Fruit fly (Drosophila melanogaster) whole organism, embryonic: ENCODE results near the gene CG44088.

Experiments used
- Aef1 ChIP-seq: fragments of 200-800 bp; sonication (Bioruptor generic); IDR thresholded peaks from 3 replicates; pipeline ENCODE4 v1.3.6; 2022; ENCODE audit warnings: missing biosample characterization, missing genetic modification characterization
- CG10274 ChIP-seq: fragments of 200-800 bp; sonication (Bioruptor generic); optimal IDR thresholded peaks from 3 replicates; lab custom pipeline; 2017; ENCODE audit warnings: missing biosample characterization, mild to moderate bottlenecking, missing genetic modification characterization
- CG12299 ChIP-seq: fragments of 200-800 bp; sonication (Bioruptor generic); optimal IDR thresholded peaks from 2 replicates; lab custom pipeline; 2018; ENCODE audit warnings: missing biosample characterization, mild to moderate bottlenecking, missing genetic modification characterization
- CG12659 ChIP-seq: fragments of 200-800 bp; sonication (Bioruptor generic); optimal IDR thresholded peaks from 3 replicates; lab custom pipeline; 2017; ENCODE audit warnings: mild to moderate bottlenecking, missing biosample characterization, missing genetic modification reagents, missing genetic modification characterization
- CG13287 ChIP-seq: fragments of 200-800 bp; sonication (Bioruptor generic); IDR thresholded peaks from 2 replicates; pipeline ENCODE4 v1.3.6; 2022; ENCODE audit warnings: missing biosample characterization, missing genetic modification characterization; ENCODE audit not compliant: partially characterized antibody
- CG1603 ChIP-seq: fragments of 200-800 bp; sonication (Bioruptor generic); optimal IDR thresholded peaks from 2 replicates; lab custom pipeline; 2019; ENCODE audit warnings: missing biosample characterization, mild to moderate bottlenecking, missing genetic modification characterization, moderate library complexity
- CG1647 ChIP-seq: fragments of 200-800 bp; sonication (Bioruptor generic); optimal IDR thresholded peaks from 3 replicates; lab custom pipeline; 2016; ENCODE audit warnings: missing biosample characterization, missing genetic modification characterization
- CG16863 ChIP-seq: fragments of 200-800 bp; sonication (Bioruptor generic); optimal IDR thresholded peaks from 3 replicates; lab custom pipeline; 2016; ENCODE audit warnings: missing biosample characterization, missing genetic modification characterization
- CG17612 ChIP-seq: fragments of 200-800 bp; sonication (Bioruptor generic); IDR thresholded peaks from 2 replicates; pipeline ENCODE4 v1.3.6; 2022; ENCODE audit warnings: missing biosample characterization, missing genetic modification characterization
- CG18599 ChIP-seq: fragments of 200-800 bp; sonication (Bioruptor generic); optimal IDR thresholded peaks from 3 replicates; lab custom pipeline; 2017; ENCODE audit warnings: missing biosample characterization, missing genetic modification characterization, mild to moderate bottlenecking, moderate library complexity, missing genetic modification reagents
- CG32767 ChIP-seq: fragments of 200-800 bp; sonication (Bioruptor generic); IDR thresholded peaks from 2 replicates; pipeline ENCODE4 v1.3.6; 2022; ENCODE audit warnings: missing biosample characterization, missing genetic modification characterization
- CG32772 ChIP-seq: fragments of 200-800 bp; sonication (Bioruptor generic); IDR thresholded peaks from 2 replicates; pipeline ENCODE4 v1.3.6; 2022; ENCODE audit warnings: missing biosample characterization, missing genetic modification characterization
- CG3726 ChIP-seq: fragments of 200-800 bp; sonication (Bioruptor generic); IDR thresholded peaks from 3 replicates; pipeline ENCODE4, ENCODE4 v1.3.6; 2022; ENCODE audit warnings: missing biosample characterization, missing genetic modification characterization
- CG6791 ChIP-seq: fragments of 200-800 bp; sonication (Bioruptor generic); IDR thresholded peaks from 3 replicates; pipeline ENCODE4 v1.3.6; 2022; ENCODE audit warnings: missing biosample characterization, missing genetic modification characterization; ENCODE audit not compliant: partially characterized antibody
- CG6813 ChIP-seq: fragments of 200-800 bp; sonication (Bioruptor generic); optimal IDR thresholded peaks from 2 replicates; lab custom pipeline; 2017; ENCODE audit warnings: missing biosample characterization, missing genetic modification characterization, mild to moderate bottlenecking, moderate library complexity, missing genetic modification reagents
- CG8290 ChIP-seq, 3 experiments: fragments of 200-800 bp; sonication (Bioruptor generic); optimal IDR thresholded peaks; 2 replicates each; lab custom pipeline; 2016 to 2019; ENCODE audit warnings: missing biosample characterization in 3 of 3, missing genetic modification characterization in 3 of 3, mild to moderate bottlenecking in 2 of 3, moderate library complexity in 1 of 3
- CG8765 ChIP-seq: fragments of 200-800 bp; sonication (Bioruptor generic); IDR thresholded peaks from 2 replicates; pipeline ENCODE4 v1.3.6; 2022; ENCODE audit warnings: missing biosample characterization, missing genetic modification characterization
- CG9215 ChIP-seq: fragments of 200-800 bp; sonication (Bioruptor generic); IDR thresholded peaks from 2 replicates; pipeline ENCODE4 v1.3.6; 2022; ENCODE audit warnings: missing biosample characterization, missing genetic modification characterization
- CG9932 ChIP-seq: fragments of 200-800 bp; sonication (Bioruptor generic); IDR thresholded peaks from 2 replicates; pipeline ENCODE4 v1.3.6; 2022; ENCODE audit warnings: missing biosample characterization, missing genetic modification characterization
- Dad ChIP-seq: fragments of 200-800 bp; sonication (Bioruptor generic); optimal IDR thresholded peaks from 3 replicates; lab custom pipeline; 2016; ENCODE audit warnings: missing biosample characterization, missing genetic modification characterization
- E2f2 ChIP-seq: fragments of 200-800 bp; sonication (Bioruptor generic); IDR thresholded peaks from 2 replicates; pipeline ENCODE4 v1.3.6; 2022; ENCODE audit warnings: missing biosample characterization, missing genetic modification characterization
- Eip74EF ChIP-seq, 2 experiments: fragments of 200-800 bp in 1 of 2; fragments of >200 bp in 1 of 2; sonication (Bioruptor generic) in 1 of 2; optimal IDR thresholded peaks; 2 replicates each; lab custom pipeline; 2017 to 2019; ENCODE audit warnings: missing biosample characterization in 2 of 2, missing genetic modification characterization in 2 of 2, mild to moderate bottlenecking in 1 of 2, moderate library complexity in 1 of 2
- Ets97D ChIP-seq: fragments of 200-800 bp; sonication (Bioruptor generic); optimal IDR thresholded peaks from 3 replicates; lab custom pipeline; 2016; ENCODE audit warnings: missing biosample characterization, missing genetic modification characterization
- Gsc ChIP-seq: fragments of 200-800 bp; sonication (Bioruptor generic); IDR thresholded peaks from 2 replicates; pipeline ENCODE4 v1.3.6; 2022; ENCODE audit warnings: missing biosample characterization, missing genetic modification characterization
- HmgZ ChIP-seq: fragments of 200-800 bp; sonication (Bioruptor generic); optimal IDR thresholded peaks from 2 replicates; lab custom pipeline; 2018; ENCODE audit warnings: missing biosample characterization, mild to moderate bottlenecking, missing genetic modification characterization
- Jarid2 ChIP-seq: fragments of 200-800 bp; sonication (Bioruptor generic); optimal IDR thresholded peaks from 3 replicates; lab custom pipeline; 2017; ENCODE audit warnings: mild to moderate bottlenecking, missing biosample characterization, missing genetic modification reagents, missing genetic modification characterization
- Lhr ChIP-seq: fragments of 200-800 bp; sonication (Bioruptor generic); optimal IDR thresholded peaks from 3 replicates; lab custom pipeline; 2017; ENCODE audit warnings: mild to moderate bottlenecking, missing biosample characterization, missing genetic modification reagents, missing genetic modification characterization
- Myb ChIP-seq: fragments of 200-800 bp; sonication (Bioruptor generic); optimal IDR thresholded peaks from 2 replicates; lab custom pipeline; 2016; ENCODE audit warnings: missing biosample characterization, missing genetic modification characterization
- Opbp ChIP-seq: fragments of 200-800 bp; sonication (Bioruptor generic); IDR thresholded peaks from 3 replicates; pipeline ENCODE4 v1.3.6; 2022; ENCODE audit warnings: missing biosample characterization, missing genetic modification characterization; ENCODE audit not compliant: partially characterized antibody
- PHDP ChIP-seq: fragments of 200-800 bp; sonication (Bioruptor generic); optimal IDR thresholded peaks from 3 replicates; lab custom pipeline; 2018; ENCODE audit warnings: missing biosample characterization, mild to moderate bottlenecking, missing genetic modification characterization, moderate library complexity
- Side ChIP-seq: fragments of 200-800 bp; sonication (Bioruptor generic); optimal IDR thresholded peaks from 2 replicates; lab custom pipeline; 2016; ENCODE audit warnings: missing biosample characterization, missing genetic modification characterization
- Sry-δ ChIP-seq: fragments of 200-800 bp; sonication (Bioruptor generic); optimal IDR thresholded peaks from 2 replicates; lab custom pipeline; 2016; ENCODE audit warnings: missing biosample characterization, missing genetic modification characterization
- Usf ChIP-seq: fragments of 200-800 bp; sonication (Bioruptor generic); optimal IDR thresholded peaks from 2 replicates; lab custom pipeline; 2017; ENCODE audit warnings: missing genotype, missing biosample characterization, missing genetic modification characterization
- ara ChIP-seq: fragments of 200-800 bp; sonication (Bioruptor generic); IDR thresholded peaks from 2 replicates; pipeline ENCODE4 v1.3.6; 2022; ENCODE audit warnings: missing biosample characterization, missing genetic modification characterization
- az2 ChIP-seq: fragments of 200-800 bp; sonication (Bioruptor generic); optimal IDR thresholded peaks from 3 replicates; lab custom pipeline; 2016; ENCODE audit warnings: missing biosample characterization, missing genetic modification characterization
- chm ChIP-seq: fragments of 200-800 bp; sonication (Bioruptor generic); IDR thresholded peaks from 2 replicates; pipeline ENCODE4 v1.3.6; 2022; ENCODE audit warnings: missing biosample characterization, missing genetic modification characterization
- ci ChIP-seq: fragments of 200-800 bp; sonication (Bioruptor generic); IDR thresholded peaks from 3 replicates; pipeline ENCODE4 v1.3.6; 2022; ENCODE audit warnings: missing biosample characterization, missing genetic modification characterization
- disco-r ChIP-seq: fragments of 200-800 bp; sonication (Bioruptor generic); optimal IDR thresholded peaks from 2 replicates; lab custom pipeline; 2016; ENCODE audit warnings: missing biosample characterization, missing genetic modification characterization
- gfzf ChIP-seq: fragments of 200-800 bp; sonication (Bioruptor generic); optimal IDR thresholded peaks from 2 replicates; lab custom pipeline; 2016; ENCODE audit warnings: missing biosample characterization, mild to moderate bottlenecking, missing genetic modification characterization, moderate library complexity
- hbn ChIP-seq: fragments of 200-800 bp; sonication (Bioruptor generic); IDR thresholded peaks from 2 replicates; pipeline ENCODE4 v1.3.6; 2022; ENCODE audit warnings: missing biosample characterization, missing genetic modification characterization; ENCODE audit not compliant: partially characterized antibody
- lbe ChIP-seq: fragments of 200-800 bp; sonication (Bioruptor generic); optimal IDR thresholded peaks from 2 replicates; lab custom pipeline; 2016; ENCODE audit warnings: missing biosample characterization, mild to moderate bottlenecking, missing genetic modification characterization
- nom ChIP-seq: fragments of 200-800 bp; sonication (Bioruptor generic); optimal IDR thresholded peaks from 2 replicates; lab custom pipeline; 2017; ENCODE audit warnings: missing biosample characterization, missing genetic modification characterization, mild to moderate bottlenecking, moderate library complexity, missing genetic modification reagents
- pfk ChIP-seq: fragments of 200-800 bp; sonication (Bioruptor generic); optimal IDR thresholded peaks from 2 replicates; lab custom pipeline; 2018; ENCODE audit warnings: missing biosample characterization, mild to moderate bottlenecking, missing genetic modification characterization, moderate library complexity
- phol ChIP-seq: fragments of 200-800 bp; sonication (Bioruptor generic); optimal IDR thresholded peaks from 3 replicates; lab custom pipeline; 2018; ENCODE audit warnings: missing biosample characterization, mild to moderate bottlenecking, missing genetic modification characterization, moderate library complexity
- psq ChIP-seq: fragments of 200-800 bp; sonication (Bioruptor generic); optimal IDR thresholded peaks from 2 replicates; lab custom pipeline; 2017; ENCODE audit warnings: missing biosample characterization, missing genetic modification characterization
- schlank ChIP-seq: fragments of 200-800 bp; sonication (Bioruptor generic); optimal IDR thresholded peaks from 2 replicates; lab custom pipeline; 2018; ENCODE audit warnings: missing biosample characterization, mild to moderate bottlenecking, missing genetic modification characterization
- seq ChIP-seq: fragments of 200-800 bp; sonication (Bioruptor generic); IDR thresholded peaks from 2 replicates; pipeline ENCODE4 v1.3.6; 2022; ENCODE audit warnings: missing biosample characterization, missing genetic modification characterization
- so ChIP-seq: fragments of 200-800 bp; sonication (Bioruptor generic); IDR thresholded peaks from 3 replicates; pipeline ENCODE4 v1.3.6; 2022; ENCODE audit warnings: missing biosample characterization, missing genetic modification characterization
- vvl ChIP-seq: fragments of 200-800 bp; sonication (Bioruptor generic); IDR thresholded peaks from 2 replicates; pipeline ENCODE4 v1.3.6; 2022; ENCODE audit warnings: missing biosample characterization, missing genetic modification characterization

CG44088 gene

DNA sequence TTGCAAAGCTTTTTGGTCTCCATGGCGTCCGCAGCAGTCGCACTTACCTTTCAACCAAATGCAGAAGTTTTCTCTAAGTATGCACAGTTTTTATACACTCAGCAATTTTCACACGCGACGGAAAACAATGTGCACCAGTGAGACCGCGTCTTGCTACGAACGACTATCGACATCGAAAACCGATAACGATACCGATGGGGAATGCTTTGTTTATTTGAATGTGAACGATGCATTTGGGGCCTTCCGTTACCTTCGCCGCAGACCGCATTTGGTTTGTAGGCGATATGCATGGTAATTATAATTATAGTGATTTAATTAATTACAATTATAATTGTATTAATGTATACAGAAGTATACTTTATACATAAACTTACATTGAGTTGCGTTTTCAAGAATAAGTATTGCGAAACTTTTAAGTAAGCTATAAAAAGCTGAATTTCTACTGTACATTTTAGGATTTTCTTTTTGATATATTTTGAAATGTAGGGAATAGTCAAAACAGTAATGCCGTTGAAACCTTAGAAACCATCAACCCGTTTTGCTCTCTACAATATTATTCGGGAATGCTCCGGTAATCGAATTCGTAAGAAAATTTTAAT is 37.2 kb upstream of the CG44088 start, which contains the start of the genes Hus1-like and ctrip (continued):
- TF ChIP-seq nom (GFP tag; lab: Kevin White, UChicago) (peak; percentile 35), az2 (GFP tag; lab: Kevin White, UChicago) (peak; percentile 0), Myb (peak; percentile 12), psq (GFP tag; lab: Kevin White, UChicago) (no peak), Gsc (no peak), Aef1 (GFP tag; lab: Robert Waterston, UW) (0 out of 3 replicates have a peak, but pooled peaks have one; percentile 21), HmgZ (peak; percentile 19), CG32767 (GFP tag; lab: Robert Waterston, UW) (no peak), CG32772 (GFP tag; lab: Robert Waterston, UW) (no peak), CG12659 (peak; percentile 87), CG13287 (peak; percentile 66), E2f2 (GFP tag; lab: Robert Waterston, UW) (peak; percentile 43), PHDP (tag; lab: Kevin White, UChicago) (peak; percentile 24), Dad (no peak), Opbp (GFP tag; lab: Robert Waterston, UW) (peak; percentile 65; the same call in 1 of the 3 replicates), CG8765 (GFP tag; lab: Robert Waterston, UW) (no peak), seq (GFP tag; lab: Robert Waterston, UW) (no peak), CG18599 (peak; percentile 36), so (no peak), CG1647 (GFP tag; lab: Kevin White, UChicago) (no peak), Sry-δ (peak; percentile 53), Lhr (GFP tag; lab: Kevin White, UChicago) (peak; percentile 18), Jarid2 (peak; percentile 64), CG3726 (GFP tag; lab: Robert Waterston, UW) (no peak), disco-r (GFP tag; lab: Kevin White, UChicago) (no peak), CG17612 (GFP tag; lab: Robert Waterston, UW) (no peak), CG12299 (tag; lab: Kevin White, UChicago) (peak; percentile 0), CG6791 (GFP tag; lab: Robert Waterston, UW) (peak; percentile 53; the same call in 1 of the 3 replicates), Eip74EF (GFP tag; optimal IDR thresholded peaks at IDR 0.05; lab: Kevin White, UChicago) (peak in 1 of 2 experiments; percentile 29), CG6813 (GFP tag; lab: Kevin White, UChicago) (peak; percentile 46), ci (GFP tag; lab: Robert Waterston, UW) (0 out of 3 replicates have a peak, but pooled peaks have one; percentile 29), CG16863 (no peak), ara (no peak), pfk (GFP tag; lab: Kevin White, UChicago) (peak; percentile 37), Usf (GFP tag; lab: Kevin White, UChicago) (no peak), vvl (GFP tag; lab: Robert Waterston, UW) (no peak), lbe (GFP tag; lab: Kevin White, UChicago) (no peak), Side (GFP tag; lab: Kevin White, UChicago) (no peak), CG9215 (GFP tag; lab: Robert Waterston, UW) (no peak), Ets97D (GFP tag; lab: Kevin White, UChicago) (peak; percentile 63), CG8290 (GFP tag; optimal IDR thresholded peaks at IDR 0.05; lab: Kevin White, UChicago) (no peak), CG8290 (tag; optimal IDR thresholded peaks at IDR 0.05; lab: Kevin White, UChicago) (peak in 1 of 2 experiments; percentile 60), hbn (peak; percentile 31; the same call in 1 of the 2 replicates), schlank (tag; lab: Kevin White, UChicago) (no peak), CG1603 (tag; lab: Kevin White, UChicago) (peak; percentile 72), chm (peak; percentile 66), CG9932 (peak; percentile 46), CG10274 (GFP tag; lab: Kevin White, UChicago) (no peak), gfzf (GFP tag; lab: Kevin White, UChicago) (peak; percentile 39), phol (peak; percentile 33)
